Worm (Caenorhabditis elegans): ENCODE data around the gene aat-4.

ce11 chrIV:6321667-6322066 lies 46.1 kb upstream of the aat-4 start, which contains the start of gene Y73B6BL.29:
- TF ChIP-seq ztf-23 (GFP tag; IDR thresholded peaks at IDR 0.05) = peak; percentile 67; the same call in 1 of the 2 replicates
- peak; percentile 62; the same call in 1 of the 2 replicates for TF ChIP-seq flt-1 (GFP tag; IDR thresholded peaks at IDR 0.05)
